Worm (Caenorhabditis elegans) whole organism, L4 larva: ENCODE results near the gene F49C12.2.

Experiments
- D1046.2 ChIP-seq: fragments of 200-800 bp; sonication (Bioruptor generic); IDR thresholded peaks from 2 replicates; pipeline ENCODE4 v1.3.6; 2022; ENCODE audit warnings: missing genetic modification characterization, missing compliant biosample characterization
- fkh-10 ChIP-seq: fragments of 150-350 bp; optimal IDR thresholded peaks from 2 replicates; lab custom pipeline; 2014; ENCODE audit warnings: missing biosample characterization, missing genetic modification reagents, missing genetic modification characterization
- lin-13 ChIP-seq: fragments of 150-350 bp; optimal IDR thresholded peaks from 2 replicates; lab custom pipeline; 2014; ENCODE audit warnings: missing biosample characterization, missing genetic modification reagents, missing genetic modification characterization
- nhr-77 ChIP-seq: fragments of 150-350 bp; optimal IDR thresholded peaks from 2 replicates; lab custom pipeline; 2014; ENCODE audit warnings: missing biosample characterization, missing genetic modification characterization

- TF ChIP-seq fkh-10 (no peak), lin-13 (GFP tag; lab: Kevin White, UChicago) (no peak), nhr-77 (tag; lab: Kevin White, UChicago) (no peak), D1046.2 (GFP tag; lab: Robert Waterston, UW) (no peak)
Measured at ce11 chrIV:9260334-9260733, 38.7 kb downstream of the F49C12.2 start.
